Fruit fly (Drosophila melanogaster) whole organism, embryonic: ENCODE data around the gene Trm7-32.

Source experiments
- Aef1 ChIP-seq: fragments of 200-800 bp; sonication (Bioruptor generic); IDR thresholded peaks from 3 replicates; pipeline ENCODE4 v1.3.6; 2022; ENCODE audit warnings: missing biosample characterization, missing genetic modification characterization
- Awh ChIP-seq: fragments of 200-800 bp; sonication (Bioruptor generic); IDR thresholded peaks from 2 replicates; pipeline ENCODE4, ENCODE4 v1.3.6; 2022; ENCODE audit warnings: missing biosample characterization, missing genetic modification characterization
- Blimp-1 ChIP-seq: fragments of 200-800 bp; sonication (Bioruptor generic); optimal IDR thresholded peaks from 3 replicates; lab custom pipeline; 2018; ENCODE audit warnings: missing biosample characterization, missing genetic modification characterization, mild to moderate bottlenecking, moderate library complexity, missing genetic modification reagents
- CG10209 ChIP-seq: fragments of 200-800 bp; sonication (Bioruptor generic); optimal IDR thresholded peaks from 3 replicates; lab custom pipeline; 2017; ENCODE audit warnings: missing biosample characterization, mild to moderate bottlenecking, missing genetic modification characterization, missing genetic modification reagents
- CG12104 ChIP-seq: fragments of 200-800 bp; sonication (Bioruptor generic); optimal IDR thresholded peaks from 3 replicates; lab custom pipeline; 2016; ENCODE audit warnings: missing biosample characterization, missing genetic modification characterization
- CG12219 ChIP-seq: fragments of 200-800 bp; sonication (Bioruptor generic); optimal IDR thresholded peaks from 3 replicates; lab custom pipeline; 2018; ENCODE audit warnings: missing biosample characterization, mild to moderate bottlenecking, missing genetic modification characterization
- CG13424 ChIP-seq: fragments of 200-800 bp; sonication (Bioruptor generic); optimal IDR thresholded peaks from 2 replicates; lab custom pipeline; 2019; ENCODE audit warnings: missing biosample characterization, mild to moderate bottlenecking, missing genetic modification characterization, moderate library complexity
- CG14860 ChIP-seq: fragments of 200-800 bp; sonication (Bioruptor generic); IDR thresholded peaks from 3 replicates; pipeline ENCODE4 v1.3.6; 2022; ENCODE audit warnings: missing biosample characterization, missing genetic modification characterization; ENCODE audit not compliant: partially characterized antibody
- CG1603 ChIP-seq: fragments of 200-800 bp; sonication (Bioruptor generic); optimal IDR thresholded peaks from 2 replicates; lab custom pipeline; 2019; ENCODE audit warnings: missing biosample characterization, mild to moderate bottlenecking, missing genetic modification characterization, moderate library complexity
- CG1647 ChIP-seq: fragments of 200-800 bp; sonication (Bioruptor generic); optimal IDR thresholded peaks from 3 replicates; lab custom pipeline; 2016; ENCODE audit warnings: missing biosample characterization, missing genetic modification characterization
- CG32767 ChIP-seq: fragments of 200-800 bp; sonication (Bioruptor generic); IDR thresholded peaks from 2 replicates; pipeline ENCODE4 v1.3.6; 2022; ENCODE audit warnings: missing biosample characterization, missing genetic modification characterization
- CG34376 ChIP-seq: fragments of 200-800 bp; sonication (Bioruptor generic); optimal IDR thresholded peaks from 2 replicates; lab custom pipeline; 2018; ENCODE audit warnings: missing biosample characterization, mild to moderate bottlenecking, missing genetic modification characterization
- CG3847 ChIP-seq: fragments of 200-800 bp; sonication (Bioruptor generic); IDR thresholded peaks from 2 replicates; pipeline ENCODE4 v1.3.6; 2022; ENCODE audit warnings: missing biosample characterization, missing genetic modification characterization
- CG6765 ChIP-seq: fragments of 200-800 bp; sonication (Bioruptor generic); optimal IDR thresholded peaks from 3 replicates; lab custom pipeline; 2017; ENCODE audit warnings: missing biosample characterization, mild to moderate bottlenecking, missing genetic modification characterization
- CG6813 ChIP-seq: fragments of 200-800 bp; sonication (Bioruptor generic); optimal IDR thresholded peaks from 2 replicates; lab custom pipeline; 2017; ENCODE audit warnings: missing biosample characterization, missing genetic modification characterization, mild to moderate bottlenecking, moderate library complexity, missing genetic modification reagents
- CG8924 ChIP-seq: fragments of 200-800 bp; optimal IDR thresholded peaks from 3 replicates; lab custom pipeline; 2019; ENCODE audit warnings: missing biosample characterization, mild to moderate bottlenecking, missing genetic modification characterization, moderate library complexity
- Fer2 ChIP-seq: fragments of 200-800 bp; sonication (Bioruptor generic); optimal IDR thresholded peaks from 2 replicates; lab custom pipeline; 2018; ENCODE audit warnings: missing biosample characterization, mild to moderate bottlenecking, missing genetic modification characterization, moderate library complexity
- Fer3 ChIP-seq: fragments of 200-800 bp; sonication (Bioruptor generic); optimal IDR thresholded peaks from 2 replicates; lab custom pipeline; 2018; ENCODE audit warnings: missing biosample characterization, mild to moderate bottlenecking, missing genetic modification characterization, moderate library complexity
- Lim3 ChIP-seq: fragments of 200-800 bp; sonication (Bioruptor generic); IDR thresholded peaks from 2 replicates; pipeline ENCODE4 v1.3.6; 2022; ENCODE audit warnings: missing biosample characterization, missing genetic modification characterization
- Lpt ChIP-seq: fragments of >200 bp; optimal IDR thresholded peaks from 2 replicates; lab custom pipeline; 2018; ENCODE audit warnings: missing biosample characterization, missing genetic modification characterization
- MTF-1 ChIP-seq: fragments of 200-800 bp; sonication (Bioruptor generic); optimal IDR thresholded peaks from 2 replicates; lab custom pipeline; 2018; ENCODE audit warnings: missing biosample characterization, mild to moderate bottlenecking, missing genetic modification characterization, borderline replicate concordance
- Mrtf ChIP-seq: fragments of 200-800 bp; sonication (Bioruptor generic); IDR thresholded peaks from 3 replicates; pipeline ENCODE4 v1.3.6; 2022; ENCODE audit warnings: missing biosample characterization, missing genetic modification characterization
- Nf-YB ChIP-seq: fragments of 200-800 bp; sonication (Bioruptor generic); optimal IDR thresholded peaks from 3 replicates; lab custom pipeline; 2019; ENCODE audit warnings: missing biosample characterization, mild to moderate bottlenecking, missing genetic modification characterization, moderate library complexity
- Rfx ChIP-seq: fragments of 200-800 bp; sonication (Bioruptor generic); IDR thresholded peaks from 2 replicates; pipeline ENCODE4 v1.3.6; 2022; ENCODE audit warnings: missing biosample characterization, missing genetic modification characterization
- Sox100B ChIP-seq: fragments of 200-800 bp; sonication (Bioruptor generic); optimal IDR thresholded peaks from 3 replicates; lab custom pipeline; 2018; ENCODE audit warnings: missing biosample characterization, mild to moderate bottlenecking, missing genetic modification characterization
- Sry-δ ChIP-seq: fragments of 200-800 bp; sonication (Bioruptor generic); optimal IDR thresholded peaks from 2 replicates; lab custom pipeline; 2016; ENCODE audit warnings: missing biosample characterization, missing genetic modification characterization
- Tbp ChIP-seq: fragments of >200 bp; optimal IDR thresholded peaks from 2 replicates; lab custom pipeline; 2018; ENCODE audit warnings: missing biosample characterization, missing genetic modification characterization
- cg ChIP-seq: fragments of 200-800 bp; sonication (Bioruptor generic); optimal IDR thresholded peaks from 3 replicates; lab custom pipeline; 2019; ENCODE audit warnings: missing biosample characterization, mild to moderate bottlenecking, missing genetic modification characterization, moderate library complexity
- chn ChIP-seq: fragments of 200-800 bp; sonication (Bioruptor generic); optimal IDR thresholded peaks from 2 replicates; lab custom pipeline; 2016; ENCODE audit warnings: missing biosample characterization, missing genetic modification characterization
- ci ChIP-seq: fragments of 200-800 bp; sonication (Bioruptor generic); IDR thresholded peaks from 3 replicates; pipeline ENCODE4 v1.3.6; 2022; ENCODE audit warnings: missing biosample characterization, missing genetic modification characterization
- corto ChIP-seq: fragments of 200-800 bp; sonication (Bioruptor generic); optimal IDR thresholded peaks from 2 replicates; lab custom pipeline; 2016; ENCODE audit warnings: missing biosample characterization, mild to moderate bottlenecking, missing genetic modification characterization, moderate library complexity
- dmrt99B ChIP-seq: fragments of 200-800 bp; sonication (Bioruptor generic); optimal IDR thresholded peaks from 2 replicates; lab custom pipeline; 2018; ENCODE audit warnings: missing biosample characterization, mild to moderate bottlenecking, missing genetic modification characterization, moderate library complexity
- emc ChIP-seq: fragments of 200-800 bp; sonication (Bioruptor generic); optimal IDR thresholded peaks from 2 replicates; lab custom pipeline; 2016; ENCODE audit warnings: missing biosample characterization, missing genetic modification characterization
- eyg ChIP-seq: fragments of 200-800 bp; sonication (Bioruptor generic); optimal IDR thresholded peaks from 3 replicates; lab custom pipeline; 2016; ENCODE audit warnings: missing biosample characterization, missing genetic modification characterization
- gcm ChIP-seq: fragments of 200-800 bp; sonication (Bioruptor generic); optimal IDR thresholded peaks from 2 replicates; lab custom pipeline; 2019; ENCODE audit warnings: missing biosample characterization, mild to moderate bottlenecking, missing genetic modification characterization, moderate library complexity
- h ChIP-seq: fragments of >200 bp; optimal IDR thresholded peaks from 2 replicates; lab custom pipeline; 2017
- kni ChIP-seq: fragments of 200-800 bp; sonication (Bioruptor generic); optimal IDR thresholded peaks from 3 replicates; lab custom pipeline; 2017; ENCODE audit warnings: mild to moderate bottlenecking, missing biosample characterization, missing genetic modification reagents, missing genetic modification characterization
- knrl ChIP-seq: fragments of 200-800 bp; sonication (Bioruptor generic); IDR thresholded peaks from 3 replicates; pipeline ENCODE4 v1.3.6; 2022; ENCODE audit warnings: missing biosample characterization, missing genetic modification characterization; ENCODE audit not compliant: partially characterized antibody
- lov ChIP-seq, 2 experiments: fragments of 200-800 bp in 1 of 2; fragments of >200 bp in 1 of 2; sonication (Bioruptor generic) in 1 of 2; IDR thresholded peaks in 1 of 2; optimal IDR thresholded peaks in 1 of 2; 2 replicates in 1 of 2; 3 replicates in 1 of 2; pipeline versions ENCODE4 v1.3.6 to Lab custom; 2017 to 2022; ENCODE audit warnings: missing biosample characterization in 1 of 2, missing genetic modification characterization in 1 of 2
- mld ChIP-seq: fragments of 200-800 bp; sonication (Bioruptor generic); IDR thresholded peaks from 3 replicates; pipeline ENCODE4 v1.3.6; 2022; ENCODE audit warnings: missing biosample characterization, missing genetic modification characterization; ENCODE audit not compliant: partially characterized antibody
- odd ChIP-seq: fragments of 200-800 bp; sonication (Bioruptor generic); optimal IDR thresholded peaks from 2 replicates; lab custom pipeline; 2017; ENCODE audit warnings: missing biosample characterization, mild to moderate bottlenecking, missing genetic modification characterization
- pfk ChIP-seq: fragments of 200-800 bp; sonication (Bioruptor generic); optimal IDR thresholded peaks from 2 replicates; lab custom pipeline; 2018; ENCODE audit warnings: missing biosample characterization, mild to moderate bottlenecking, missing genetic modification characterization, moderate library complexity
- psq ChIP-seq: fragments of 200-800 bp; sonication (Bioruptor generic); optimal IDR thresholded peaks from 2 replicates; lab custom pipeline; 2017; ENCODE audit warnings: missing biosample characterization, missing genetic modification characterization
- pum ChIP-seq: fragments of 200-800 bp; sonication (Bioruptor generic); optimal IDR thresholded peaks from 2 replicates; lab custom pipeline; 2016; ENCODE audit warnings: missing biosample characterization, missing genetic modification characterization
- sob ChIP-seq: fragments of 200-800 bp; sonication (Bioruptor generic); IDR thresholded peaks from 2 replicates; pipeline ENCODE4 v1.3.6; 2022; ENCODE audit warnings: missing biosample characterization, missing genetic modification characterization
- tin ChIP-seq: fragments of 200-800 bp; sonication (Bioruptor generic); optimal IDR thresholded peaks from 3 replicates; lab custom pipeline; 2016; ENCODE audit warnings: missing biosample characterization, missing genetic modification characterization
- vfl ChIP-seq: fragments of 200-800 bp; sonication (Bioruptor generic); optimal IDR thresholded peaks from 2 replicates; lab custom pipeline; 2016; ENCODE audit warnings: missing biosample characterization, missing genetic modification characterization
- zf30C ChIP-seq: fragments of 200-800 bp; sonication (Bioruptor generic); optimal IDR thresholded peaks from 3 replicates; lab custom pipeline; 2018; ENCODE audit warnings: missing biosample characterization, mild to moderate bottlenecking, missing genetic modification characterization

The Trm7-32 gene

DNA sequence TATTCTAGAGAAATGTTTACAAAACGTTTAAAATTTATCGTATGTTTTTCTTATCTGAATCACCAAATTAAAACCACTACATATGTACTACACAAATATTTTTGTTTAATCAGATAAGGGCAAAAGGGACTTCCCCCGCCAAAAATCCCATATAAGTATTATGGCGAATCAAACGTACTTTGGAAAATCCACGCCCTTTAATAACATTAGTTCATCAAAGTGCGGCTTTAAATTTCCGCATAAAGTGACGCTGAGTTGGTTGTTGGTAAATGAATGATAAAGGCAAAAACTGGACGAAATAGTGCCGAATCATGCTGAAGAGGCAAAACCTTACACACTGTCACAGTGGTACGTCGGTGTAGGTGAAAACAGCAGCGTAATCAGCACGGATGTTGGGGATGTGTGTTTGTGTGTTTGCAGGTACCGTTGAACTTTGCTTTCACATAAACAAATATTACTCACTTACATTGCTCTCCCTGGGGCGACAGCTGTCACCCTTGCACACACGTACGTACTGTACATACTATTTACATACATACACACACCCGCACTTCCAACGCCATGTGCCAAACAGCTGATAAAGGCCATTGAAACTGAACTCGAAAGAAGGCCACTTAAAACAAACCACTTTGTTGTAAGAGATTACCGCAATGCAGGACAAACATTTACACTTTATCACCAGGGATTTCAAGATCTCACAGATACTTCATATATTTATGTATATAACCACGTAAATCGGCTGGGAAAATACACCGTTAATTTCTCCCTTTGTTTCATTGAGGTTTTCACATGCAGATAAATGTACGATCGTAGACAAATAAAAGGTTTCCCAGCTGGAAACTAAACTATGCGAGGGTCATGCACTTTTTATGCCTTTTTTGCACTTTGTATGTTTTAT lies 38.7 kb downstream of the Trm7-32 start (continued):
- TF ChIP-seq CG12104 (GFP tag; lab: Kevin White, UChicago) (no peak), Awh (GFP tag; lab: Robert Waterston, UW) (peak; percentile 49), knrl (no peak), CG1647 (GFP tag; lab: Kevin White, UChicago) (no peak), Sox100B (GFP tag; lab: Kevin White, UChicago) (peak; percentile 43), CG8924 (tag; lab: Kevin White, UChicago) (peak; percentile 62), Rfx (peak; percentile 35; the same call in 1 of the 2 replicates), zf30C (GFP tag; lab: Kevin White, UChicago) (no peak), CG1603 (peak; percentile 20), CG32767 (GFP tag; lab: Robert Waterston, UW) (0 out of 2 replicates have a peak, but pooled peaks have one; percentile 8), odd (GFP tag; lab: Kevin White, UChicago) (no peak), gcm (peak; percentile 82), CG12219 (GFP tag; lab: Kevin White, UChicago) (peak; percentile 67), Fer2 (no peak), dmrt99B (tag; lab: Kevin White, UChicago) (no peak), psq (GFP tag; lab: Kevin White, UChicago) (no peak), Nf-YB (GFP tag; lab: Kevin White, UChicago) (no peak), pfk (peak; percentile 5), Tbp (GFP tag; lab: Kevin White, UChicago) (no peak), Sry-δ (GFP tag; lab: Kevin White, UChicago) (no peak), mld (GFP tag; lab: Robert Waterston, UW) (no peak), CG10209 (no peak), cg (GFP tag; lab: Kevin White, UChicago) (peak; percentile 88), CG6765 (no peak), Lim3 (GFP tag; lab: Robert Waterston, UW) (no peak), CG3847 (GFP tag; lab: Robert Waterston, UW) (no peak), Lpt (no peak), chn (GFP tag; lab: Kevin White, UChicago) (no peak), pum (GFP tag; lab: Kevin White, UChicago) (no peak), kni (peak; percentile 86), corto (GFP tag; lab: Kevin White, UChicago) (no peak), sob (GFP tag; lab: Robert Waterston, UW) (peak; percentile 40; the same call in 1 of the 2 replicates), CG34376 (peak; percentile 41), CG14860 (GFP tag; lab: Robert Waterston, UW) (no peak), MTF-1 (peak; percentile 59), CG6813 (peak; percentile 63), Fer3 (tag; lab: Kevin White, UChicago) (no peak), CG13424 (tag; lab: Kevin White, UChicago) (no peak), eyg (GFP tag; lab: Kevin White, UChicago) (no peak), Aef1 (GFP tag; lab: Robert Waterston, UW) (no peak), tin (no peak), h (no peak), lov (optimal IDR thresholded peaks at IDR 0.05; lab: Kevin White, UChicago) (no peak), lov (GFP tag; IDR thresholded peaks at IDR 0.05; lab: Robert Waterston, UW) (no peak), Blimp-1 (GFP tag; lab: Kevin White, UChicago) (peak; percentile 20), vfl (GFP tag; lab: Kevin White, UChicago) (no peak), emc (no peak), ci (peak; percentile 55; the same call in 1 of the 3 replicates), Mrtf (GFP tag; lab: Robert Waterston, UW) (no peak)
